Worm (Caenorhabditis elegans) whole organism, L4/young adult: Measurements from ENCODE around the gene spat-1.

Source experiments
- W03F9.2 ChIP-seq: fragments of 150-350 bp; optimal IDR thresholded peaks from 2 replicates; lab custom pipeline; 2014; ENCODE audit warnings: missing biosample characterization, missing genetic modification characterization
- dao-5 ChIP-seq: sonication (generic microtip); optimal IDR thresholded peaks from 2 replicates; lab custom pipeline; 2016; ENCODE audit warnings: missing genotype, missing genetic modification characterization, moderate library complexity, missing compliant biosample characterization
- him-1 ChIP-seq: sonication (generic microtip); optimal IDR thresholded peaks from 2 replicates; lab custom pipeline; 2016; ENCODE audit warnings: missing genotype, missing genetic modification reagents, missing genetic modification characterization, missing compliant biosample characterization

- TF ChIP-seq him-1 (tag; lab: Kevin White, UChicago): no peak
- TF ChIP-seq W03F9.2 (tag; lab: Kevin White, UChicago): no peak
- no peak for TF ChIP-seq dao-5 (tag; lab: Kevin White, UChicago)
Measured at ce11 chrII:14495341-14495740, 33.2 kb upstream of the spat-1 start.
